Fruit fly (Drosophila melanogaster) whole organism, embryonic: ENCODE results near the gene Pde6.

Experiments
- Asciz ChIP-seq: fragments of 200-800 bp; sonication (Bioruptor generic); optimal IDR thresholded peaks from 2 replicates; lab custom pipeline; 2017; ENCODE audit warnings: missing biosample characterization, mild to moderate bottlenecking, missing genetic modification characterization, missing genetic modification reagents
- CG10431 ChIP-seq: fragments of 200-800 bp; sonication (Bioruptor generic); optimal IDR thresholded peaks from 3 replicates; lab custom pipeline; 2018; ENCODE audit warnings: missing biosample characterization, mild to moderate bottlenecking, missing genetic modification characterization
- CG10979 ChIP-seq: fragments of 200-800 bp; sonication (Bioruptor generic); optimal IDR thresholded peaks from 2 replicates; lab custom pipeline; 2018; ENCODE audit warnings: missing biosample characterization, mild to moderate bottlenecking, missing genetic modification characterization, moderate library complexity
- CG11504 ChIP-seq: fragments of 200-800 bp; sonication (Bioruptor generic); optimal IDR thresholded peaks from 3 replicates; lab custom pipeline; 2019; ENCODE audit warnings: missing biosample characterization, mild to moderate bottlenecking, missing genetic modification characterization, moderate library complexity
- CG12391 ChIP-seq: fragments of 200-800 bp; sonication (Bioruptor generic); optimal IDR thresholded peaks from 3 replicates; lab custom pipeline; 2018; ENCODE audit warnings: missing biosample characterization, mild to moderate bottlenecking, missing genetic modification characterization, moderate library complexity
- CG15269 ChIP-seq: fragments of 200-800 bp; sonication (Bioruptor generic); optimal IDR thresholded peaks from 2 replicates; lab custom pipeline; 2018; ENCODE audit warnings: missing biosample characterization, mild to moderate bottlenecking, missing genetic modification characterization, moderate library complexity
- CG17361 ChIP-seq: fragments of 200-800 bp; sonication (Bioruptor generic); IDR thresholded peaks from 3 replicates; pipeline ENCODE4 v1.3.6; 2022; ENCODE audit warnings: missing biosample characterization, missing genetic modification characterization
- CG17385 ChIP-seq: fragments of 200-800 bp; sonication (Bioruptor generic); optimal IDR thresholded peaks from 3 replicates; lab custom pipeline; 2018; ENCODE audit warnings: missing biosample characterization, mild to moderate bottlenecking, missing genetic modification characterization
- CG17612 ChIP-seq: fragments of 200-800 bp; sonication (Bioruptor generic); IDR thresholded peaks from 2 replicates; pipeline ENCODE4 v1.3.6; 2022; ENCODE audit warnings: missing biosample characterization, missing genetic modification characterization
- CG18262 ChIP-seq: fragments of 200-800 bp; optimal IDR thresholded peaks from 3 replicates; lab custom pipeline; 2019; ENCODE audit warnings: missing biosample characterization, mild to moderate bottlenecking, missing genetic modification characterization, moderate library complexity
- CG2120 ChIP-seq: fragments of 200-800 bp; sonication (Bioruptor generic); optimal IDR thresholded peaks from 3 replicates; lab custom pipeline; 2016; ENCODE audit warnings: missing biosample characterization, missing genetic modification characterization
- CG2678 ChIP-seq: fragments of 200-800 bp; sonication (Bioruptor generic); optimal IDR thresholded peaks from 3 replicates; lab custom pipeline; 2019; ENCODE audit warnings: missing biosample characterization, mild to moderate bottlenecking, missing genetic modification characterization, moderate library complexity
- CG31441 ChIP-seq: fragments of 200-800 bp; sonication (Bioruptor generic); IDR thresholded peaks from 2 replicates; pipeline ENCODE4 v1.3.6; 2022; ENCODE audit warnings: missing biosample characterization, missing genetic modification characterization
- CG3163 ChIP-seq: fragments of 200-800 bp; sonication (Bioruptor generic); optimal IDR thresholded peaks from 3 replicates; lab custom pipeline; 2016; ENCODE audit warnings: missing biosample characterization, missing genetic modification characterization
- CG34376 ChIP-seq: fragments of 200-800 bp; sonication (Bioruptor generic); optimal IDR thresholded peaks from 2 replicates; lab custom pipeline; 2018; ENCODE audit warnings: missing biosample characterization, mild to moderate bottlenecking, missing genetic modification characterization
- CG3847 ChIP-seq: fragments of 200-800 bp; sonication (Bioruptor generic); IDR thresholded peaks from 2 replicates; pipeline ENCODE4 v1.3.6; 2022; ENCODE audit warnings: missing biosample characterization, missing genetic modification characterization
- CG6689 ChIP-seq: fragments of 200-800 bp; sonication (Bioruptor generic); IDR thresholded peaks from 2 replicates; pipeline ENCODE4 v1.3.6; 2022; ENCODE audit warnings: missing biosample characterization, missing genetic modification characterization
- CG7839 ChIP-seq: fragments of 200-800 bp; sonication (Bioruptor generic); optimal IDR thresholded peaks from 3 replicates; lab custom pipeline; 2018; ENCODE audit warnings: missing biosample characterization, mild to moderate bottlenecking, missing genetic modification characterization, moderate library complexity
- CG8388 ChIP-seq: fragments of 200-800 bp; sonication (Bioruptor generic); optimal IDR thresholded peaks from 2 replicates; lab custom pipeline; 2019; ENCODE audit warnings: missing biosample characterization, mild to moderate bottlenecking, missing genetic modification characterization, moderate library complexity
- Dfd ChIP-seq, 2 experiments: fragments of >200 bp; optimal IDR thresholded peaks; 2 replicates each; lab custom pipeline; 2017; ENCODE audit warnings: missing biosample characterization in 2 of 2, missing genetic modification characterization in 2 of 2
- Dp ChIP-seq: fragments of 200-800 bp; sonication (Bioruptor generic); optimal IDR thresholded peaks from 2 replicates; lab custom pipeline; 2018; ENCODE audit warnings: missing biosample characterization, mild to moderate bottlenecking, missing genetic modification characterization, moderate library complexity
- Dref ChIP-seq: fragments of 200-800 bp; sonication (Bioruptor generic); IDR thresholded peaks from 2 replicates; pipeline ENCODE4 v1.3.6; 2022; ENCODE audit warnings: missing biosample characterization, missing genetic modification characterization
- H15 ChIP-seq: fragments of 200-800 bp; sonication (Bioruptor generic); IDR thresholded peaks from 3 replicates; pipeline ENCODE4 v1.3.6; 2022; ENCODE audit warnings: missing biosample characterization, missing genetic modification characterization
- Hr51 ChIP-seq, 2 experiments: fragments of 200-800 bp; sonication (Bioruptor generic); optimal IDR thresholded peaks; 2 replicates in 1 of 2; 3 replicates in 1 of 2; lab custom pipeline; 2016 to 2018; ENCODE audit warnings: missing biosample characterization in 2 of 2, missing genetic modification characterization in 2 of 2, mild to moderate bottlenecking in 1 of 2, moderate library complexity in 1 of 2
- Hsf ChIP-seq: fragments of 200-800 bp; sonication (Bioruptor generic); optimal IDR thresholded peaks from 3 replicates; lab custom pipeline; 2016; ENCODE audit warnings: missing biosample characterization, missing genetic modification characterization
- Meics ChIP-seq: fragments of 200-800 bp; sonication (Bioruptor generic); optimal IDR thresholded peaks from 2 replicates; lab custom pipeline; 2017; ENCODE audit warnings: missing biosample characterization, mild to moderate bottlenecking, missing genetic modification characterization
- PHDP ChIP-seq: fragments of 200-800 bp; sonication (Bioruptor generic); optimal IDR thresholded peaks from 3 replicates; lab custom pipeline; 2018; ENCODE audit warnings: missing biosample characterization, mild to moderate bottlenecking, missing genetic modification characterization, moderate library complexity
- Sox102F ChIP-seq: fragments of 200-800 bp; sonication (Bioruptor generic); optimal IDR thresholded peaks from 2 replicates; lab custom pipeline; 2018; ENCODE audit warnings: missing biosample characterization, mild to moderate bottlenecking, missing genetic modification characterization, moderate library complexity
- Ssrp ChIP-seq: fragments of 200-800 bp; sonication (Bioruptor generic); optimal IDR thresholded peaks from 2 replicates; lab custom pipeline; 2018; ENCODE audit warnings: missing biosample characterization, mild to moderate bottlenecking, missing genetic modification characterization, moderate library complexity
- Trl ChIP-seq, 3 experiments: fragments of >200 bp in 2 of 3; fragments of 200-800 bp in 1 of 3; sonication (Bioruptor generic) in 1 of 3; optimal IDR thresholded peaks; 2 replicates in 1 of 3; 3 replicates in 2 of 3; lab custom pipeline; 2016 to 2017; ENCODE audit warnings: missing biosample characterization in 1 of 3, missing genetic modification characterization in 1 of 3
- bsh ChIP-seq, 2 experiments: fragments of 200-800 bp; sonication (Bioruptor generic); optimal IDR thresholded peaks; 2 replicates each; lab custom pipeline; 2017 to 2018; ENCODE audit warnings: mild to moderate bottlenecking in 2 of 2, missing biosample characterization in 2 of 2, missing genetic modification characterization in 2 of 2, moderate library complexity in 1 of 2
- ci ChIP-seq: fragments of 200-800 bp; sonication (Bioruptor generic); IDR thresholded peaks from 3 replicates; pipeline ENCODE4 v1.3.6; 2022; ENCODE audit warnings: missing biosample characterization, missing genetic modification characterization
- dpn ChIP-seq, 2 experiments: fragments of 200-800 bp; sonication (Bioruptor generic); optimal IDR thresholded peaks; 3 replicates each; lab custom pipeline; 2016; ENCODE audit warnings: missing biosample characterization in 2 of 2, missing genetic modification characterization in 2 of 2
- dysf ChIP-seq: fragments of 200-800 bp; sonication (Bioruptor generic); IDR thresholded peaks from 3 replicates; pipeline ENCODE4 v1.3.6; 2022; ENCODE audit warnings: missing biosample characterization, missing genetic modification characterization
- emc ChIP-seq: fragments of 200-800 bp; sonication (Bioruptor generic); optimal IDR thresholded peaks from 2 replicates; lab custom pipeline; 2016; ENCODE audit warnings: missing biosample characterization, missing genetic modification characterization
- gcm ChIP-seq: fragments of 200-800 bp; sonication (Bioruptor generic); optimal IDR thresholded peaks from 2 replicates; lab custom pipeline; 2019; ENCODE audit warnings: missing biosample characterization, mild to moderate bottlenecking, missing genetic modification characterization, moderate library complexity
- grau ChIP-seq: fragments of 200-800 bp; optimal IDR thresholded peaks from 3 replicates; lab custom pipeline; 2019; ENCODE audit warnings: missing biosample characterization, mild to moderate bottlenecking, missing genetic modification characterization, moderate library complexity
- mld ChIP-seq: fragments of 200-800 bp; sonication (Bioruptor generic); IDR thresholded peaks from 3 replicates; pipeline ENCODE4 v1.3.6; 2022; ENCODE audit warnings: missing biosample characterization, missing genetic modification characterization; ENCODE audit not compliant: partially characterized antibody
- nerfin-1 ChIP-seq: fragments of 200-800 bp; sonication (Bioruptor generic); optimal IDR thresholded peaks from 3 replicates; lab custom pipeline; 2019; ENCODE audit warnings: missing biosample characterization, mild to moderate bottlenecking, missing genetic modification characterization, moderate library complexity
- odd ChIP-seq: fragments of 200-800 bp; sonication (Bioruptor generic); optimal IDR thresholded peaks from 2 replicates; lab custom pipeline; 2017; ENCODE audit warnings: missing biosample characterization, mild to moderate bottlenecking, missing genetic modification characterization
- row ChIP-seq: fragments of 200-800 bp; sonication (Bioruptor generic); IDR thresholded peaks from 3 replicates; pipeline ENCODE4 v1.3.6; 2022; ENCODE audit warnings: missing biosample characterization, missing genetic modification characterization
- sd ChIP-seq: fragments of 200-800 bp; sonication (Bioruptor generic); optimal IDR thresholded peaks from 3 replicates; lab custom pipeline; 2018; ENCODE audit warnings: missing biosample characterization, mild to moderate bottlenecking, missing genetic modification characterization, moderate library complexity
- sens ChIP-seq: fragments of 200-800 bp; sonication (Bioruptor generic); peaks from one replicate; lab custom pipeline; 2016; ENCODE audit warnings: missing biosample characterization, missing genetic modification characterization
- unpg ChIP-seq: fragments of 200-800 bp; sonication (Bioruptor generic); optimal IDR thresholded peaks from 3 replicates; lab custom pipeline; 2018; ENCODE audit warnings: missing biosample characterization, mild to moderate bottlenecking, missing genetic modification characterization, moderate library complexity

The Pde6 gene

dm6 chr3R:14580045-14580579, 22.0 kb upstream of the Pde6 start:
- TF ChIP-seq CG10431 (GFP tag; lab: Kevin White, UChicago) (no peak), Trl (optimal IDR thresholded peaks at IDR 0.05; lab: Kevin White, UChicago) (peak; percentile 64 to 78), Trl (GFP tag; optimal IDR thresholded peaks at IDR 0.05; lab: Kevin White, UChicago) (no peak), sd (tag; lab: Kevin White, UChicago) (peak; percentile 70), CG3163 (GFP tag; lab: Kevin White, UChicago) (peak; percentile 88), Hsf (GFP tag; lab: Kevin White, UChicago) (no peak)

DNA sequence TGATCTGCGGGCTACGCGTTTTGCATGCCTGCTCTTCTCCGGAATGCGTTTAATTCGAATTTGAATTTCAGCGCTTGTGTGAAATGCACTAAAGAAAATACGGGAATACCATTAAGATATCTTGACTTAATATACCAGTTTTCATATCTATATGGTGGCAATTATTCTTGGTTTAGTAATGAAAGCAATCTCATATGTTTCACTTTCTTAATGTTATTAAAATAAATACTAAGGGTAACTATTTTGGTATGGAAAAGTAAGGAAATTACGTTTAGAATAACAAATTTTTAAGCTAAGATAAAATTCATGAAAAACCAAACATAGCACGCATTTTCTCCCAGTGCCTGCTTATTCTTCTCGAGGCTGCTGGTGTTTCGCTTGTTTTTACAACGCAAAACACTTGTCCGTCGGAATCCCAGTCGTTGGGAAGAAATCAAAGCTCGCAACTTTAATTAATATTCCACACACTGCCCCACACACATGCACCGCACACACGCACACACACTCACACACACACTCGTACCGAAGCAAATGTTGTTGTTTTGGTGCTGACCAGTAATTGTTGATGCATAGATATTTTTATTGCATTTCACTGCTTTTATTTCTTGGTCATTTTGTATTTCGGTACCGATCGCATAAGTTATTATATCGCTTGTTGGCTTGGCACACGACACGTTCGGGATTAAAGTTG, 19.8 kb upstream of the Pde6 start:
- TF ChIP-seq dpn (GFP tag; optimal IDR thresholded peaks at IDR 0.05; lab: Kevin White, UChicago) (peak in 1 of 2 experiments; percentile 3), PHDP (tag; lab: Kevin White, UChicago) (peak; percentile 26), Dp (GFP tag; lab: Kevin White, UChicago) (no peak), nerfin-1 (tag; lab: Kevin White, UChicago) (no peak), bsh (GFP tag; optimal IDR thresholded peaks at IDR 0.05; lab: Kevin White, UChicago) (peak in 1 of 2 experiments; percentile 30), Asciz (no peak), CG18262 (tag; lab: Kevin White, UChicago) (peak; percentile 44), CG2120 (GFP tag; lab: Kevin White, UChicago) (peak; percentile 5), Hr51 (GFP tag; optimal IDR thresholded peaks at IDR 0.05; lab: Kevin White, UChicago) (peak in 1 of 2 experiments; percentile 61), grau (tag; lab: Kevin White, UChicago) (peak; percentile 44), CG3163 (GFP tag; lab: Kevin White, UChicago) (no peak), sens (GFP tag; lab: Kevin White, UChicago) (peak; percentile 61), H15 (0 out of 3 replicates have a peak, but pooled peaks have one; percentile 9), Ssrp (tag; lab: Kevin White, UChicago) (peak; percentile 11), CG31441 (GFP tag; lab: Robert Waterston, UW) (peak; percentile 46; the same call in 1 of the 2 replicates), CG15269 (peak; percentile 29), CG2678 (tag; lab: Kevin White, UChicago) (peak; percentile 50), ci (GFP tag; lab: Robert Waterston, UW) (0 out of 3 replicates have a peak, but pooled peaks have one; percentile 26), gcm (GFP tag; lab: Kevin White, UChicago) (peak; percentile 18), CG17612 (GFP tag; lab: Robert Waterston, UW) (no peak), emc (GFP tag; lab: Kevin White, UChicago) (no peak), CG11504 (peak; percentile 45), CG7839 (peak; percentile 30), dysf (0 out of 3 replicates have a peak, but pooled peaks have one; percentile 31), Dfd (GFP tag; optimal IDR thresholded peaks at IDR 0.05; lab: Kevin White, UChicago) (peak in 1 of 2 experiments; percentile 54), CG10979 (tag; lab: Kevin White, UChicago) (peak; percentile 14), Dref (GFP tag; lab: Robert Waterston, UW) (no peak), CG34376 (GFP tag; lab: Kevin White, UChicago) (no peak), unpg (GFP tag; lab: Kevin White, UChicago) (peak; percentile 39), Meics (peak; percentile 5), row (GFP tag; lab: Robert Waterston, UW) (peak; percentile 28; the same call in 2 of the 3 replicates), odd (GFP tag; lab: Kevin White, UChicago) (peak; percentile 18), CG12391 (tag; lab: Kevin White, UChicago) (peak; percentile 37), CG3847 (GFP tag; lab: Robert Waterston, UW) (0 out of 2 replicates have a peak, but pooled peaks have one; percentile 6), CG8388 (GFP tag; lab: Kevin White, UChicago) (peak; percentile 10), CG6689 (GFP tag; lab: Robert Waterston, UW) (peak; percentile 39; the same call in 1 of the 2 replicates), Sox102F (peak; percentile 57), CG17385 (GFP tag; lab: Kevin White, UChicago) (peak; percentile 23), mld (GFP tag; lab: Robert Waterston, UW) (0 out of 3 replicates have a peak, but pooled peaks have one; percentile 34), CG17361 (GFP tag; lab: Robert Waterston, UW) (peak; percentile 47; the same call in 2 of the 3 replicates)
